Worm (Caenorhabditis elegans) whole organism, late embryonic: ENCODE measurements around the gene oac-22.
"Not testable (repeated sequence)": the region's sequence is repeated elsewhere in the genome, so short reads cannot be mapped to it uniquely, and the experiment has no call there.

Source experiments
- K02D7.2 ChIP-seq: sonication (generic microtip); optimal IDR thresholded peaks from 2 replicates; lab custom pipeline; 2017; ENCODE audit warnings: mild to moderate bottlenecking, missing genetic modification characterization, missing compliant biosample characterization
- K09A11.1 ChIP-seq: sonication (generic microtip); optimal IDR thresholded peaks from 2 replicates; lab custom pipeline; 2017; ENCODE audit warnings: antibody characterized with exemption, mild to moderate bottlenecking, missing genetic modification characterization, missing compliant biosample characterization; ENCODE audit not compliant: insufficient read depth
- Y22D7AL.16 ChIP-seq: sonication (generic microtip); optimal IDR thresholded peaks from 2 replicates; lab custom pipeline; 2016; ENCODE audit warnings: missing genetic modification characterization, missing compliant biosample characterization
- ahr-1 ChIP-seq: sonication (generic microtip); optimal IDR thresholded peaks from 2 replicates; lab custom pipeline; 2016; ENCODE audit warnings: missing genetic modification characterization, missing compliant biosample characterization
- ceh-14 ChIP-seq: sonication (generic microtip); optimal IDR thresholded peaks from 2 replicates; lab custom pipeline; 2016; ENCODE audit warnings: missing genotype, missing genetic modification characterization, missing compliant biosample characterization
- ceh-18 ChIP-seq: sonication (generic microtip); optimal IDR thresholded peaks from 2 replicates; lab custom pipeline; 2016; ENCODE audit warnings: missing genetic modification characterization, missing compliant biosample characterization
- ceh-2 ChIP-seq: sonication (generic microtip); optimal IDR thresholded peaks from 2 replicates; lab custom pipeline; 2016; ENCODE audit warnings: missing genotype, missing genetic modification characterization, missing compliant biosample characterization
- ceh-22 ChIP-seq: sonication (generic microtip); optimal IDR thresholded peaks from 2 replicates; lab custom pipeline; 2017; ENCODE audit warnings: missing biosample characterization, missing genetic modification characterization
- ceh-24 ChIP-seq: sonication (generic microtip); optimal IDR thresholded peaks from 2 replicates; lab custom pipeline; 2016; ENCODE audit warnings: mild to moderate bottlenecking, missing genetic modification characterization, missing compliant biosample characterization
- ceh-34 ChIP-seq: sonication (generic microtip); optimal IDR thresholded peaks from 2 replicates; lab custom pipeline; 2016; ENCODE audit warnings: mild to moderate bottlenecking, missing genetic modification characterization, missing compliant biosample characterization
- ceh-9 ChIP-seq: sonication (generic microtip); optimal IDR thresholded peaks from 2 replicates; lab custom pipeline; 2016; ENCODE audit warnings: mild to moderate bottlenecking, missing genetic modification characterization, inconsistent platforms, missing compliant biosample characterization
- che-1 ChIP-seq: sonication (generic microtip); optimal IDR thresholded peaks from 2 replicates; lab custom pipeline; 2016; ENCODE audit warnings: mild to moderate bottlenecking, missing genetic modification characterization, missing compliant biosample characterization
- dve-1 ChIP-seq: sonication (generic microtip); optimal IDR thresholded peaks from 2 replicates; lab custom pipeline; 2017; ENCODE audit warnings: antibody characterized with exemption, mild to moderate bottlenecking, missing genetic modification characterization, missing compliant biosample characterization
- ets-4 ChIP-seq: sonication (generic microtip); optimal IDR thresholded peaks from 2 replicates; lab custom pipeline; 2016; ENCODE audit warnings: missing genetic modification characterization, missing compliant biosample characterization
- gmeb-2 ChIP-seq: sonication (generic microtip); optimal IDR thresholded peaks from 2 replicates; lab custom pipeline; 2016; ENCODE audit warnings: missing genetic modification characterization, inconsistent platforms, missing compliant biosample characterization
- hlh-30 ChIP-seq: sonication (generic microtip); optimal IDR thresholded peaks from 2 replicates; lab custom pipeline; 2017; ENCODE audit warnings: antibody characterized with exemption, missing genetic modification characterization, missing compliant biosample characterization; ENCODE audit not compliant: insufficient read depth
- hlh-6 ChIP-seq: sonication (generic microtip); optimal IDR thresholded peaks from 2 replicates; lab custom pipeline; 2016; ENCODE audit warnings: missing genotype, missing genetic modification characterization, missing compliant biosample characterization
- lin-11 ChIP-seq: fragments of 200-800 bp; sonication (Bioruptor generic); optimal IDR thresholded peaks from 2 replicates; lab custom pipeline; 2018; ENCODE audit warnings: mild to moderate bottlenecking, missing genetic modification characterization, missing compliant biosample characterization
- madf-2 ChIP-seq: sonication (generic microtip); optimal IDR thresholded peaks from 2 replicates; lab custom pipeline; 2017; ENCODE audit warnings: missing genetic modification characterization, missing compliant biosample characterization
- mec-3 ChIP-seq: sonication (generic microtip); optimal IDR thresholded peaks from 2 replicates; lab custom pipeline; 2016; ENCODE audit warnings: borderline replicate concordance, missing genetic modification characterization, missing compliant biosample characterization
- nfya-1 ChIP-seq: sonication (generic microtip); optimal IDR thresholded peaks from 2 replicates; lab custom pipeline; 2017; ENCODE audit warnings: missing genetic modification characterization, mild to moderate bottlenecking, missing compliant biosample characterization, antibody characterized with exemption, moderate library complexity
- nhr-11 ChIP-seq: fragments of 150-350 bp; optimal IDR thresholded peaks from 2 replicates; lab custom pipeline; 2014; ENCODE audit warnings: missing biosample characterization, missing genetic modification characterization
- npax-4 ChIP-seq: sonication (generic microtip); optimal IDR thresholded peaks from 2 replicates; lab custom pipeline; 2016; ENCODE audit warnings: missing genetic modification characterization, missing compliant biosample characterization
- pag-3 ChIP-seq: sonication (generic microtip); optimal IDR thresholded peaks from 2 replicates; lab custom pipeline; 2016; ENCODE audit warnings: missing compliant biosample characterization, missing genetic modification characterization, borderline replicate concordance
- pat-9 ChIP-seq: fragments of 200-800 bp; sonication (Bioruptor generic); optimal IDR thresholded peaks from 2 replicates; lab custom pipeline; 2018; ENCODE audit warnings: mild to moderate bottlenecking, missing genetic modification characterization, moderate library complexity, missing compliant biosample characterization
- pros-1 ChIP-seq: fragments of 150-350 bp; optimal IDR thresholded peaks from 2 replicates; lab custom pipeline; 2014; ENCODE audit warnings: missing biosample characterization, missing genetic modification reagents, missing genetic modification characterization
- sdc-2 ChIP-seq: sonication (generic microtip); optimal IDR thresholded peaks from 2 replicates; lab custom pipeline; 2016; ENCODE audit warnings: missing genotype, missing genetic modification characterization, missing compliant biosample characterization
- syd-9 ChIP-seq: sonication (generic microtip); optimal IDR thresholded peaks from 2 replicates; lab custom pipeline; 2016; ENCODE audit warnings: mild to moderate bottlenecking, missing genetic modification characterization, moderate library complexity, missing compliant biosample characterization
- tbx-2 ChIP-seq: sonication (generic microtip); optimal IDR thresholded peaks from 2 replicates; lab custom pipeline; 2016; ENCODE audit warnings: missing genetic modification characterization, missing compliant biosample characterization
- unc-42 ChIP-seq: sonication (generic microtip); optimal IDR thresholded peaks from 2 replicates; lab custom pipeline; 2016; ENCODE audit warnings: missing genotype, missing genetic modification characterization, missing compliant biosample characterization
- unc-55 ChIP-seq: sonication (generic microtip); optimal IDR thresholded peaks from 2 replicates; lab custom pipeline; 2017; ENCODE audit warnings: missing biosample characterization, missing genetic modification reagents, missing genetic modification characterization
- ztf-16 ChIP-seq: sonication (generic microtip); optimal IDR thresholded peaks from 2 replicates; lab custom pipeline; 2017; ENCODE audit warnings: missing genetic modification characterization, missing compliant biosample characterization

oac-22 gene

DNA sequence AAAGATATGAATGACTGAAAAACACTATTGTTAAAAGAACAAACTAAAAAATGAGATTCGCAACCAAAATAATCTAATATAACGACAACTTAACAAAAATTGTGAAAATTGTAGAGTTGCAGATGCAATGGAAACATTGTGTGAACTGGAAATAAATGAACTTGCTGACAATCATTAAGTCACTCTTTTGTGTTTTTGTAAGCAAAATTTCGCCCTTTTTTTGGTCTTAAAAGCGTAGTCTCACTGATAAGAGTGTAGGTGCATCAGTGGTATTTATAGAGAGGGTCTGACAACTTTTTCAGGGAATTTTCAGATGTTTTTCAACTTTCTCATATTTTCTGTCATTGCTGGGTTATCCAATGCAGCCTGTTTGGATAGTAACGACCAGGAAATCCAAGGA lies 40.6 kb downstream of the oac-22 start, which contains the start of gene clec-68:
Gene clec-68, plus strand, starts transcription at position 301 of the 400 bp plus-strand sequence.
- TF ChIP-seq mec-3 (no peak), dve-1 (tag; lab: Kevin White, UChicago) (no peak), che-1 (tag; lab: Kevin White, UChicago) (no peak), K02D7.2 (tag; lab: Kevin White, UChicago) (no peak), ceh-14 (no peak), syd-9 (tag; lab: Kevin White, UChicago) (no peak), nhr-11 (tag; lab: Kevin White, UChicago) (no peak), madf-2 (tag; lab: Kevin White, UChicago) (no peak), lin-11 (tag; lab: Kevin White, UChicago) (no peak), hlh-6 (no peak), unc-42 (tag; lab: Kevin White, UChicago) (no peak), nfya-1 (tag; lab: Kevin White, UChicago) (no peak), ceh-2 (tag; lab: Kevin White, UChicago) (no peak), ztf-16 (tag; lab: Kevin White, UChicago) (no peak), hlh-30 (tag; lab: Kevin White, UChicago) (no peak), sdc-2 (no peak), ahr-1 (tag; lab: Kevin White, UChicago) (no peak), ceh-9 (tag; lab: Kevin White, UChicago) (no peak), npax-4 (tag; lab: Kevin White, UChicago) (no peak)
- TF ChIP-seq, all 69 proteins: peak for 0

DNA sequence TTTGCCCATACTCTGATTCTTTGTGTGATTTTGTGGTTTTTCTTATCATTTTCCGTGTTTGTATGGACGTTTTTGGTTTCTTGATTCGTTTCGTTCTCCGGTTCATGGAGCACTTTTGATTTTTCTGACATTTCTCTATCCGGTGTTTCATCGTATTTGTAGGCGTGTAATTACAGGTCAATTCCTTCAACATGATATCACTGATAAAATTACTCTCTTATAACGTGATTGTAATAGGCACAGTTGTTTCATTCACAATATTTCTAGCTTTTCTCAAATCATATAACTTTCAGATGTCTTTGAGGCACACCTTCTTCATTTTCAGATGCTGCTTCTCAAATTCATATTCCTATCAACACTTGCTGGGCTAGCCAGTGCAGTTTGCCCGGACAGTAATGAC lies 46.9 kb downstream of the oac-22 start, which contains the start of gene clec-70:
Gene clec-70, plus strand, starts transcription at position 301 of the 400 bp plus-strand sequence.
- not testable (repeated sequence) for TF ChIP-seq pros-1, Y22D7AL.16, dve-1 (tag; lab: Kevin White, UChicago)

DNA sequence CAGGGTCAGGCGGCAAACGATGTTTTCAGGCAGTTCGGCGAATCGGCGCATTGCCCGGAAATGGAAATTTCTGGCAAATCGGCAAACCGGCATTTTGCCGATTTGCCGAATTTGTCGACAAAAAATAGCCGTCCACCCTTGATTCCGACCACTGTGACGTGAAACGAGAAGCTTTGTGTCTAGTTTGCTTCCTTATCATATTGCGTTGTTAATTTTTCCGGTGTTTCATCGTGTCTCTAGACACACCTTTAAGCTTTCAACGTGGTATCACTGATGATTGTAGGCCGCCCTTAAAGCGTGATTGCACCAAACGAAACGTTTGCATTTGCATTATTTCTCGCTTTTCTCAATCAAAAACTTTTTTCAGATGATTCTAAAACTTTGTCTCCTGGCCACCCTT lies 51.6 kb downstream of the oac-22 start, which contains the start of gene clec-71:
Gene clec-71, plus strand, starts transcription at position 362 of the 400 bp plus-strand sequence.
- TF ChIP-seq unc-42 (tag; lab: Kevin White, UChicago) (no peak), ceh-18 (no peak), K09A11.1 (tag; lab: Kevin White, UChicago) (no peak), nhr-11 (tag; lab: Kevin White, UChicago) (no peak), ceh-22 (tag; lab: Kevin White, UChicago) (no peak), gmeb-2 (no peak), ets-4 (no peak), unc-55 (GFP tag; lab: Kevin White, UChicago) (no peak), pat-9 (tag; lab: Kevin White, UChicago) (no peak), tbx-2 (tag; lab: Kevin White, UChicago) (no peak), ceh-24 (tag; lab: Kevin White, UChicago) (no peak), ceh-34 (no peak), dve-1 (tag; lab: Kevin White, UChicago) (no peak), pag-3 (tag; lab: Kevin White, UChicago) (no peak)
- TF ChIP-seq, all 69 proteins: peak for 0
